Worm (Caenorhabditis elegans): ENCODE results near the gene cdr-1.

Gene cdr-1

DNA sequence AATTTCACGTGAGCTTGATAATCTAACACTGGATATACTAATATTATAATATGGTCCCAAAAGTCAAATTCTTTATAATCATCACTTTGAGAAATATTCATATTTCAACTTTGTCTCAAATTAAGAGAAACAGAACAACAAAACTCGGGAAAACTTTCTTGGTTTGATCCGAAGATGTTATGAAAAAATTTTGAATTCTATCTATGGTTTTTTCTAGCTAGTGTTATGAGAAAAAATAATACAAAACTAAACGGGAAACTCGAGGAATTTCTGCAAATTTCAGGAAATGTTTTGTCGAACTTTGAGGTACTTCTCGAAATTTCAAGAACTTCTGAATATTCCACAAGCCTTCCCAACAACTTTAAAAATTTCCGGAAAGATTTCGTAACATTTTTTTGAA, 29.8 kb downstream of the cdr-1 start, which contains the start of gene srw-59:
TSS of gene srw-59 (minus strand) at position 101 of the 400 bp plus-strand sequence.
- TF ChIP-seq unc-86 (tag; optimal IDR thresholded peaks at IDR 0.05) (no peak), ceh-2 (tag; optimal IDR thresholded peaks at IDR 0.05) (no peak), hlh-8 (tag; optimal IDR thresholded peaks at IDR 0.05) (no peak), ets-4 (tag; optimal IDR thresholded peaks at IDR 0.05) (no peak), ama-1 (optimal IDR thresholded peaks at IDR 0.05) (no peak), syd-9 (tag; optimal IDR thresholded peaks at IDR 0.05) (no peak), ceh-30 (tag; optimal IDR thresholded peaks at IDR 0.05) (no peak), C08G9.2 (tag; optimal IDR thresholded peaks at IDR 0.05) (no peak), pros-1 (tag; optimal IDR thresholded peaks at IDR 0.05) (no peak), dmd-4 (tag; optimal IDR thresholded peaks at IDR 0.05; ENCODE audit: borderline replicate concordance) (no peak), ceh-31 (tag; optimal IDR thresholded peaks at IDR 0.05) (no peak), ttx-3 (tag; optimal IDR thresholded peaks at IDR 0.05) (no peak), odd-2 (tag; optimal IDR thresholded peaks at IDR 0.05) (no peak), ztf-16 (tag; optimal IDR thresholded peaks at IDR 0.05) (no peak), che-1 (tag; optimal IDR thresholded peaks at IDR 0.05) (no peak), fax-1 (tag; optimal IDR thresholded peaks at IDR 0.05) (no peak)

DNA sequence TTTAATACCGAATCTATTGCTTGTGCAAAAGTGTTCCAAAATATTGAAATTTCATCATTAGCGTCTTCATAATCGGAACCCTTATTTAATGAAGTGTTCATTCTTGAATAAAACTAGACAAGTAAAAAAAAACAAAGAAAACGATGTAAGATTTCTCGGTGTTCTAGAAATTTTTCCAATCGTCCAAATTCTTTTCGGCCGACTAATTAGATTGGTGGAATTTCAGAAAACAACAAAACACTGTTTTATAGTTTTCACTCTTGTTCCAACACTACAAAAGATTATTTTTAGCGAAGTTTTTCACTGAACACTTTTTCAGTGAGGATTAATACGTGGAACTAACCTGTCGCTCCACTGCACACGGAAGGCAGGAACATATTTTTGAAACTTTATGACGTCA, 31.7 kb downstream of the cdr-1 start, which contains the start of gene srw-56:
TSS of gene srw-56 (minus strand) at position 101 of the 400 bp plus-strand sequence.
- no peak for TF ChIP-seq C38D4.7 (GFP tag; optimal IDR thresholded peaks at IDR 0.05)
- TF ChIP-seq ztf-16 (tag; optimal IDR thresholded peaks at IDR 0.05) = no peak
- no peak for TF ChIP-seq hlh-8 (tag; optimal IDR thresholded peaks at IDR 0.05)
- no peak for TF ChIP-seq fkh-10 (GFP tag; optimal IDR thresholded peaks at IDR 0.05)
- no peak for TF ChIP-seq ref-2 (tag; optimal IDR thresholded peaks at IDR 0.05)
- no peak for TF ChIP-seq fax-1 (tag; optimal IDR thresholded peaks at IDR 0.05)
- TF ChIP-seq ttx-3 (tag; optimal IDR thresholded peaks at IDR 0.05) = no peak
- no peak for TF ChIP-seq C08G9.2 (tag; optimal IDR thresholded peaks at IDR 0.05)
- no peak for TF ChIP-seq unc-42 (tag; optimal IDR thresholded peaks at IDR 0.05)
- TF ChIP-seq odd-2 (tag; optimal IDR thresholded peaks at IDR 0.05) = no peak
- no peak for TF ChIP-seq ets-4 (tag; optimal IDR thresholded peaks at IDR 0.05)
- no peak for TF ChIP-seq hlh-15 (tag; optimal IDR thresholded peaks at IDR 0.05)
- no peak for TF ChIP-seq npax-4 (tag; optimal IDR thresholded peaks at IDR 0.05)
- no peak for TF ChIP-seq nhr-232 (tag; optimal IDR thresholded peaks at IDR 0.05)
- no peak for TF ChIP-seq unc-55 (GFP tag; optimal IDR thresholded peaks at IDR 0.05)
- TF ChIP-seq ceh-9 (tag; optimal IDR thresholded peaks at IDR 0.05) = no peak
- TF ChIP-seq nfya-1 (tag; optimal IDR thresholded peaks at IDR 0.05) = no peak
- TF ChIP-seq ceh-31 (tag; optimal IDR thresholded peaks at IDR 0.05) = no peak
- TF ChIP-seq hlh-30 (tag; optimal IDR thresholded peaks at IDR 0.05; ENCODE audit: insufficient read depth) = no peak
- no peak for TF ChIP-seq dmd-4 (tag; optimal IDR thresholded peaks at IDR 0.05; ENCODE audit: borderline replicate concordance)

ce11 chrV:15954932-15955331, 33.8 kb downstream of the cdr-1 start, which contains the start of gene srw-57:
Gene srw-57 (minus strand): TSS chrV:15955032.
- TF ChIP-seq npax-4 (tag; optimal IDR thresholded peaks at IDR 0.05) (no peak), eyg-1 (tag; optimal IDR thresholded peaks at IDR 0.05) (no peak), unc-55 (GFP tag; optimal IDR thresholded peaks at IDR 0.05) (no peak)

ce11 chrV:15955497-15955896, 34.4 kb downstream of the cdr-1 start, which contains the start of gene srh-186:
Gene srh-186 (plus strand): TSS chrV:15955797.
- TF ChIP-seq ceh-24 (tag; optimal IDR thresholded peaks at IDR 0.05) (no peak), nhr-11 (tag; optimal IDR thresholded peaks at IDR 0.05) (no peak), hlh-6 (tag; optimal IDR thresholded peaks at IDR 0.05) (no peak), dmd-4 (tag; optimal IDR thresholded peaks at IDR 0.05; ENCODE audit: borderline replicate concordance) (no peak), fkh-6 (tag; optimal IDR thresholded peaks at IDR 0.05) (no peak), unc-86 (tag; optimal IDR thresholded peaks at IDR 0.05) (no peak), dve-1 (tag; optimal IDR thresholded peaks at IDR 0.05) (no peak), syd-9 (tag; optimal IDR thresholded peaks at IDR 0.05) (no peak), T23F11.4 (GFP tag; optimal IDR thresholded peaks at IDR 0.05) (no peak), ceh-9 (tag; optimal IDR thresholded peaks at IDR 0.05) (no peak), che-1 (tag; optimal IDR thresholded peaks at IDR 0.05) (no peak), fkh-10 (GFP tag; optimal IDR thresholded peaks at IDR 0.05) (no peak), hlh-30 (tag; optimal IDR thresholded peaks at IDR 0.05; ENCODE audit: insufficient read depth) (no peak), sox-2 (GFP tag; IDR thresholded peaks at IDR 0.05) (no peak), F13H6.1 (tag; optimal IDR thresholded peaks at IDR 0.05) (no peak)

Data from whole organism, late embryonic.